Worm (Caenorhabditis elegans): ENCODE results near the gene C53A5.2.

- no peak for TF ChIP-seq lsy-2 (tag; optimal IDR thresholded peaks at IDR 0.05)
- TF ChIP-seq elt-3 (tag; optimal IDR thresholded peaks at IDR 0.05), result no peak
- TF ChIP-seq mep-1 (tag; optimal IDR thresholded peaks at IDR 0.05), result peak; percentile 52
- no peak for TF ChIP-seq unc-62 (GFP tag; optimal IDR thresholded peaks at IDR 0.05)
Measured at ce11 chrV:14498204-14498603, 24.8 kb downstream of the C53A5.2 start.
